Fruit fly (Drosophila melanogaster): ENCODE measurements around the gene CG9682.

The CG9682 gene

DNA sequence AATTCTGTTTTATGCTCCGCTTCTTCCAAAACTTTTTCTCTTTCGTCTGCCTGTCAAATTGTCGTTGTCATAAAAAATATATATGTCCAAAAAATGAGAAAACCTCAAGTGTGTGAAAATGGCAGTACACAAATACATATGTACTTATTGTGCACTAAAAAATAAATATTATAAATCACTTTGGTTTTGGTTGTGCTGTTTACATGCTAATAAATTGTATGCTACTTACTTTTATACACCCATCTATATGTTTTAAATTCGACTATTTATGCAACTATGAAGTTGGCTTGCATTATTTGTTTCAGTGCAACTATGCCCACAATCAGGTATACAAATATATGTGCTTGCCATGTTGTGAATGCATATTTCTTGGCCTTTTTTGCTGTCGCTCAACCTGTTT is 6.9 kb downstream of the CG9682 start:
- TF ChIP-seq EcR (GFP tag; optimal IDR thresholded peaks at IDR 0.05) (no peak), CG8159 (tag; optimal IDR thresholded peaks at IDR 0.05) (peak; percentile 81), Snoo (tag; optimal IDR thresholded peaks at IDR 0.05) (peak; percentile 91), CG8301 (tag; optimal IDR thresholded peaks at IDR 0.05) (peak; percentile 5), CG14655 (GFP tag; optimal IDR thresholded peaks at IDR 0.05) (peak; percentile 18), CG15710 (tag; optimal IDR thresholded peaks at IDR 0.05) (peak; percentile 80), CG10348 (GFP tag; IDR thresholded peaks at IDR 0.05) (0 out of 2 replicates have a peak, but pooled peaks have one; percentile 25), D1 (tag; optimal IDR thresholded peaks at IDR 0.05) (peak; percentile 72), CG9948 (tag; optimal IDR thresholded peaks at IDR 0.05) (peak; percentile 72), Ets98B (GFP tag; IDR thresholded peaks at IDR 0.05) (no peak; the same call in 1 of the 2 replicates), CG4496 (GFP tag; IDR thresholded peaks at IDR 0.05) (peak; percentile 49; the same call in 1 of the 3 replicates), Pif1B (GFP tag; optimal IDR thresholded peaks at IDR 0.05) (peak; percentile 71), Pif1A (GFP tag; optimal IDR thresholded peaks at IDR 0.05) (peak; percentile 89), CG32121 (GFP tag; IDR thresholded peaks at IDR 0.05) (no peak), CG17806 (tag; optimal IDR thresholded peaks at IDR 0.05) (peak; percentile 74), gl (tag; optimal IDR thresholded peaks at IDR 0.05) (no peak), CG34367 (tag; optimal IDR thresholded peaks at IDR 0.05) (peak; percentile 81), CG12605 (GFP tag; IDR thresholded peaks at IDR 0.05) (peak; percentile 30; the same call in 1 of the 2 replicates), rn (GFP tag; IDR thresholded peaks at IDR 0.05) (no peak), fd96Ca (GFP tag; IDR thresholded peaks at IDR 0.05) (no peak), CG13204 (GFP tag; optimal IDR thresholded peaks at IDR 0.05) (peak; percentile 44)

DNA sequence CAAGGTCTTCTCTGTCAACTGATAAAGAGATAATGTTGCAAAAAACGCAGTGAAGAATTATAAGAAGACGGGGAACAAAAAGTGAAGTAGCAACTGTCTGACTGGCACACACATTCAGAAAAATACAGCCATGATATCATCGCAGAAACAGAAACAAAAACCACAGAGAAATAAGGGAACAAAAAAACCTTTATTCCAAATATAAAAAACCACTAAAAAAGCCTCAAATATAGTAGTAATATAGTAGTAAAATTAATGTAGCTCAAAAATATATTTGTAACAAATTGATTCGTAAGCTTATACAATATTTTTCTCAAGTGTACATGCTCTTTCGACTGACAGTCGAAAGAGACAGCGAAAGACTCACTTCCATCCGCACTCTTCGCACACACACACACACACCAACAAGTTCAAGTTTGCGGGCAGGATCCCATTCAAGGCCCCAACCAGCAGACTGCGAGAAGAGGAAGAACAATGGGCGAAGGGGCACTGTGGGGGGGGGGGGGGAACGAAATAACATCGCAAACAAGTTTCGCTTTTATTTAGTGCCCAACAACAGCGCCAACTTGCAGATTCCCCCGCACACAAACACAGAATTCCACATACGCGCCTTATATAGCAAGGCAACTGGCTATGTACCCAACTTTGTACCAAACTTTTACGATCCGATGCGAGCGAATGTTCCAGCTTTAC is 7.7 kb downstream of the CG9682 start:
- TF ChIP-seq Pif1A (GFP tag; optimal IDR thresholded peaks at IDR 0.05) (peak; percentile 63), fd96Ca (GFP tag; IDR thresholded peaks at IDR 0.05) (no peak), CG8301 (tag; optimal IDR thresholded peaks at IDR 0.05) (peak; percentile 18), gl (tag; optimal IDR thresholded peaks at IDR 0.05) (no peak), Snoo (tag; optimal IDR thresholded peaks at IDR 0.05) (peak; percentile 87), CG9948 (tag; optimal IDR thresholded peaks at IDR 0.05) (peak; percentile 82), CG15710 (tag; optimal IDR thresholded peaks at IDR 0.05) (peak; percentile 91), rn (GFP tag; IDR thresholded peaks at IDR 0.05) (peak; percentile 67), CG17806 (tag; optimal IDR thresholded peaks at IDR 0.05) (peak; percentile 85), CG8159 (tag; optimal IDR thresholded peaks at IDR 0.05) (peak; percentile 90), CG34367 (tag; optimal IDR thresholded peaks at IDR 0.05) (peak; percentile 82), CG32121 (GFP tag; IDR thresholded peaks at IDR 0.05) (peak; percentile 37; the same call in 1 of the 2 replicates), D1 (tag; optimal IDR thresholded peaks at IDR 0.05) (peak; percentile 42), CG13204 (GFP tag; optimal IDR thresholded peaks at IDR 0.05) (peak; percentile 60), CG12605 (GFP tag; IDR thresholded peaks at IDR 0.05) (peak; percentile 64), CG10348 (GFP tag; IDR thresholded peaks at IDR 0.05) (no peak), Pif1B (GFP tag; optimal IDR thresholded peaks at IDR 0.05) (peak; percentile 84), Ets98B (GFP tag; IDR thresholded peaks at IDR 0.05) (no peak), CG4496 (GFP tag; IDR thresholded peaks at IDR 0.05) (peak; percentile 69), EcR (GFP tag; optimal IDR thresholded peaks at IDR 0.05) (peak; percentile 56), CG14655 (GFP tag; optimal IDR thresholded peaks at IDR 0.05) (peak; percentile 65)

DNA sequence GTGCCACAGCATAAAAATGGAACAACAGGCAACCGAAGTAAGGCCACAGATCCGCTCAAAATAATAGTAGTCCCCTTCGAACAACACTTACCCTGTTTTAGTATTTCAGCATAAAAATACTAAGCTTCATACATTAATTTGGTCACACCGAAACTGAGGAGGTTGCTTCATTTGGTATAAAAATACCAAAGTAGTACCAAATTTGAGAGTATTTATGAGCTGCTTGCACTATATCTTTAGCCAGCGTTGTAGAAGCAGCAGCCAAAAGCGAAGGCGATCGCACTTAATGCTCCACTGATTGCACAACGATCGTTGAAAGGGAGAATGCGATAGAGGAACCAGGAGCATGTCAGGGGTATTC is 8.2 kb downstream of the CG9682 start:
- TF ChIP-seq CG14655 (GFP tag; optimal IDR thresholded peaks at IDR 0.05) (peak; percentile 85), CG10348 (GFP tag; IDR thresholded peaks at IDR 0.05) (no peak), CG8301 (tag; optimal IDR thresholded peaks at IDR 0.05) (peak; percentile 78), D1 (tag; optimal IDR thresholded peaks at IDR 0.05) (peak; percentile 63), CG32121 (GFP tag; IDR thresholded peaks at IDR 0.05) (peak; percentile 45; the same call in 1 of the 2 replicates), CG13204 (GFP tag; optimal IDR thresholded peaks at IDR 0.05) (peak; percentile 58), CG15710 (tag; optimal IDR thresholded peaks at IDR 0.05) (peak; percentile 95), CG12605 (GFP tag; IDR thresholded peaks at IDR 0.05) (peak; percentile 75), Pif1B (GFP tag; optimal IDR thresholded peaks at IDR 0.05) (peak; percentile 96), Ets98B (GFP tag; IDR thresholded peaks at IDR 0.05) (no peak), rn (GFP tag; IDR thresholded peaks at IDR 0.05) (no peak), CG34367 (tag; optimal IDR thresholded peaks at IDR 0.05) (peak; percentile 95), fd96Ca (GFP tag; IDR thresholded peaks at IDR 0.05) (peak; percentile 82), CG17806 (tag; optimal IDR thresholded peaks at IDR 0.05) (peak; percentile 95), CG9948 (tag; optimal IDR thresholded peaks at IDR 0.05) (peak; percentile 96), EcR (GFP tag; optimal IDR thresholded peaks at IDR 0.05) (no peak), Pif1A (GFP tag; optimal IDR thresholded peaks at IDR 0.05) (peak; percentile 95), gl (tag; optimal IDR thresholded peaks at IDR 0.05) (peak; percentile 90), CG8159 (tag; optimal IDR thresholded peaks at IDR 0.05) (peak; percentile 96), CG4496 (GFP tag; IDR thresholded peaks at IDR 0.05) (peak; percentile 85), Snoo (tag; optimal IDR thresholded peaks at IDR 0.05) (peak; percentile 86)

DNA sequence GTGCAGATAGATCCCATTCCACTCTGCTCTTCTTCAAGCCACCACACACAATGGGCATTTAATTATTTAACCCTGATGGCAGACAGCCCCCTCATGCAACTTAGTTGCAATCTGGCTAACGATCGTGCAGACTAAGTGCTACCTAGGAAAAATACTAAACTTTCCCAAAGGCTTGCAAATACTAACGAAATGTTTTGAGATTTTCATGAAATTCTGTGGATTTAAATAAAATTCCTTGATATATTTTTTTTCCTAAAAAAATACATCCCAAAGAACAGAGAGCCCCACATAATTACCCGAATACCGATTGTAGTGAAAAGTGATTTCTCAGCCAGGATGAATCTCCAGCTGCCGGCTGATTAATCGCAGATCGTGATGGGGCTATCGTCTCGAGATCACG is 8.8 kb downstream of the CG9682 start:
- peak; percentile 75 for TF ChIP-seq D1 (tag; optimal IDR thresholded peaks at IDR 0.05)
- peak; percentile 80 for TF ChIP-seq CG34367 (tag; optimal IDR thresholded peaks at IDR 0.05)
- no peak for TF ChIP-seq CG32121 (GFP tag; IDR thresholded peaks at IDR 0.05)
- peak; percentile 59; the same call in 2 of the 3 replicates for TF ChIP-seq CG4496 (GFP tag; IDR thresholded peaks at IDR 0.05)
- no peak for TF ChIP-seq EcR (GFP tag; optimal IDR thresholded peaks at IDR 0.05)
- TF ChIP-seq Pif1B (GFP tag; optimal IDR thresholded peaks at IDR 0.05): peak; percentile 22
- no peak; the same call in 2 of the 3 replicates for TF ChIP-seq fd96Ca (GFP tag; IDR thresholded peaks at IDR 0.05)
- TF ChIP-seq CG12605 (GFP tag; IDR thresholded peaks at IDR 0.05): no peak
- TF ChIP-seq CG8301 (tag; optimal IDR thresholded peaks at IDR 0.05): no peak
- TF ChIP-seq rn (GFP tag; IDR thresholded peaks at IDR 0.05): no peak
- peak; percentile 79 for TF ChIP-seq CG15710 (tag; optimal IDR thresholded peaks at IDR 0.05)
- TF ChIP-seq CG17806 (tag; optimal IDR thresholded peaks at IDR 0.05): peak; percentile 88
- TF ChIP-seq CG9948 (tag; optimal IDR thresholded peaks at IDR 0.05): peak; percentile 82
- TF ChIP-seq CG10348 (GFP tag; IDR thresholded peaks at IDR 0.05): no peak
- TF ChIP-seq CG13204 (GFP tag; optimal IDR thresholded peaks at IDR 0.05): peak; percentile 25
- TF ChIP-seq Ets98B (GFP tag; IDR thresholded peaks at IDR 0.05): no peak
- peak; percentile 75 for TF ChIP-seq gl (tag; optimal IDR thresholded peaks at IDR 0.05)
- peak; percentile 34 for TF ChIP-seq Pif1A (GFP tag; optimal IDR thresholded peaks at IDR 0.05)
- TF ChIP-seq CG14655 (GFP tag; optimal IDR thresholded peaks at IDR 0.05): no peak
- TF ChIP-seq CG8159 (tag; optimal IDR thresholded peaks at IDR 0.05): peak; percentile 87
- no peak for TF ChIP-seq Snoo (tag; optimal IDR thresholded peaks at IDR 0.05)

Measured in whole organism, pupa.